Fruit fly (Drosophila melanogaster) whole organism, adult: ENCODE data around the gene Vlet.
A peak's percentile ranks its signal among the peaks of the same experiment; 100 is the strongest.

ENCODE experiments used
- CG11617 ChIP-seq: fragments of 200-800 bp; sonication (Bioruptor generic); optimal IDR thresholded peaks from 2 replicates; lab custom pipeline; 2017; ENCODE audit warnings: mild to moderate bottlenecking, missing biosample characterization, missing genetic modification reagents, missing genetic modification characterization
- CG12768 ChIP-seq: fragments of 200-800 bp; sonication (Bioruptor generic); optimal IDR thresholded peaks from 2 replicates; lab custom pipeline; 2017; ENCODE audit warnings: missing biosample characterization, missing genetic modification characterization, mild to moderate bottlenecking, moderate library complexity, missing genetic modification reagents
- CG14711 ChIP-seq: fragments of 200-800 bp; sonication (Bioruptor generic); optimal IDR thresholded peaks from 2 replicates; lab custom pipeline; 2018; ENCODE audit warnings: missing biosample characterization, mild to moderate bottlenecking, missing genetic modification characterization, moderate library complexity
- CG1620 ChIP-seq: fragments of 200-800 bp; sonication (Bioruptor generic); optimal IDR thresholded peaks from 2 replicates; lab custom pipeline; 2016; ENCODE audit warnings: missing biosample characterization, missing genetic modification characterization
- CG33017 ChIP-seq: fragments of 200-800 bp; sonication (Bioruptor generic); optimal IDR thresholded peaks from 2 replicates; lab custom pipeline; 2018; ENCODE audit warnings: missing biosample characterization, mild to moderate bottlenecking, missing genetic modification characterization, moderate library complexity
- CG5204 ChIP-seq: fragments of 200-800 bp; sonication (Bioruptor generic); optimal IDR thresholded peaks from 2 replicates; lab custom pipeline; 2016; ENCODE audit warnings: missing biosample characterization, missing genetic modification characterization
- CG7045 ChIP-seq: fragments of 200-800 bp; sonication (Bioruptor generic); optimal IDR thresholded peaks from 2 replicates; lab custom pipeline; 2017; ENCODE audit warnings: missing biosample characterization, mild to moderate bottlenecking, missing genetic modification characterization
- CG7101 ChIP-seq: fragments of 200-800 bp; sonication (Bioruptor generic); optimal IDR thresholded peaks from 2 replicates; lab custom pipeline; 2018; ENCODE audit warnings: missing biosample characterization, mild to moderate bottlenecking, missing genetic modification characterization, moderate library complexity
- Clk ChIP-seq: fragments of 200-800 bp; sonication (Bioruptor generic); optimal IDR thresholded peaks from 2 replicates; lab custom pipeline; 2017; ENCODE audit warnings: missing biosample characterization, missing genetic modification characterization
- Crg-1 ChIP-seq: fragments of 200-800 bp; sonication (Bioruptor generic); optimal IDR thresholded peaks from 2 replicates; lab custom pipeline; 2016; ENCODE audit warnings: missing biosample characterization, missing genetic modification characterization
- Hr96 ChIP-seq: fragments of 200-800 bp; sonication (Bioruptor generic); optimal IDR thresholded peaks from 2 replicates; lab custom pipeline; 2016; ENCODE audit warnings: missing biosample characterization, missing genetic modification characterization
- Mnt ChIP-seq: fragments of 200-800 bp; sonication (Bioruptor generic); optimal IDR thresholded peaks from 2 replicates; lab custom pipeline; 2016; ENCODE audit warnings: missing biosample characterization, mild to moderate bottlenecking, missing genetic modification characterization
- bab1 ChIP-seq: fragments of 200-800 bp; sonication (Bioruptor generic); optimal IDR thresholded peaks from 3 replicates; lab custom pipeline; 2019; ENCODE audit warnings: missing biosample characterization, mild to moderate bottlenecking, missing genetic modification characterization, moderate library complexity
- cic ChIP-seq: fragments of 200-800 bp; sonication (Bioruptor generic); optimal IDR thresholded peaks from 2 replicates; lab custom pipeline; 2017; ENCODE audit warnings: missing biosample characterization, mild to moderate bottlenecking, missing genetic modification characterization, moderate library complexity
- cnc ChIP-seq, 2 experiments: fragments of >200 bp; optimal IDR thresholded peaks; 2 replicates each; lab custom pipeline; 2017
- kay ChIP-seq: fragments of 200-800 bp; sonication (Bioruptor generic); peaks from one replicate; lab custom pipeline; 2016; ENCODE audit warnings: missing biosample characterization, missing genetic modification characterization, borderline replicate concordance
- ovo ChIP-seq: fragments of 200-800 bp; sonication (Bioruptor generic); optimal IDR thresholded peaks from 2 replicates; lab custom pipeline; 2016; ENCODE audit warnings: missing biosample characterization, missing genetic modification characterization
- pad ChIP-seq: fragments of 200-800 bp; sonication (Bioruptor generic); optimal IDR thresholded peaks from 3 replicates; lab custom pipeline; 2017; ENCODE audit warnings: missing biosample characterization, missing genetic modification characterization, mild to moderate bottlenecking, moderate library complexity, missing genetic modification reagents
- tj ChIP-seq: fragments of 200-800 bp; sonication (Bioruptor generic); optimal IDR thresholded peaks from 3 replicates; lab custom pipeline; 2017; ENCODE audit warnings: missing biosample characterization, mild to moderate bottlenecking, missing genetic modification characterization, moderate library complexity
- toe ChIP-seq: fragments of 200-800 bp; sonication (Bioruptor generic); optimal IDR thresholded peaks from 2 replicates; lab custom pipeline; 2016; ENCODE audit warnings: missing biosample characterization, missing genetic modification characterization

Gene Vlet

dm6 chrX:11659080-11659479 is 19.3 kb downstream of the Vlet start:
- TF ChIP-seq ovo (GFP tag; lab: Kevin White, UChicago) (no peak), CG1620 (GFP tag; lab: Kevin White, UChicago) (no peak), CG33017 (tag; lab: Kevin White, UChicago) (peak; percentile 20), kay (GFP tag; lab: Kevin White, UChicago) (no peak), CG7101 (tag; lab: Kevin White, UChicago) (peak; percentile 61), cnc (optimal IDR thresholded peaks at IDR 0.05; lab: Kevin White, UChicago) (no peak), Clk (GFP tag; lab: Kevin White, UChicago) (no peak), CG5204 (GFP tag; lab: Kevin White, UChicago) (peak; percentile 11), Mnt (GFP tag; lab: Kevin White, UChicago) (no peak), CG14711 (tag; lab: Kevin White, UChicago) (peak; percentile 47), Crg-1 (GFP tag; lab: Kevin White, UChicago) (no peak), pad (GFP tag; lab: Kevin White, UChicago) (peak; percentile 28), CG7045 (GFP tag; lab: Kevin White, UChicago) (peak; percentile 42), CG12768 (peak; percentile 33), bab1 (GFP tag; lab: Kevin White, UChicago) (peak; percentile 83), tj (GFP tag; lab: Kevin White, UChicago) (peak; percentile 37), toe (GFP tag; lab: Kevin White, UChicago) (peak; percentile 27), cic (GFP tag; lab: Kevin White, UChicago) (no peak), Hr96 (GFP tag; lab: Kevin White, UChicago) (no peak), CG11617 (GFP tag; lab: Kevin White, UChicago) (peak; percentile 26)

- TF ChIP-seq Clk (GFP tag; lab: Kevin White, UChicago) (no peak), cnc (optimal IDR thresholded peaks at IDR 0.05; lab: Kevin White, UChicago) (no peak), CG14711 (tag; lab: Kevin White, UChicago) (no peak), bab1 (GFP tag; lab: Kevin White, UChicago) (no peak), CG7101 (tag; lab: Kevin White, UChicago) (no peak), CG33017 (tag; lab: Kevin White, UChicago) (no peak), tj (GFP tag; lab: Kevin White, UChicago) (no peak)
Measured at dm6 chrX:11658181-11658842, 20.1 kb downstream of the Vlet start.

- TF ChIP-seq CG7101 (tag; lab: Kevin White, UChicago), result no peak
- TF ChIP-seq CG7045 (GFP tag; lab: Kevin White, UChicago), result no peak
- no peak for TF ChIP-seq Clk (GFP tag; lab: Kevin White, UChicago)
- TF ChIP-seq CG11617 (GFP tag; lab: Kevin White, UChicago), result no peak
- TF ChIP-seq CG14711 (tag; lab: Kevin White, UChicago), result no peak
- TF ChIP-seq bab1 (GFP tag; lab: Kevin White, UChicago), result no peak
- no peak for TF ChIP-seq Mnt (GFP tag; lab: Kevin White, UChicago)
- TF ChIP-seq ovo (GFP tag; lab: Kevin White, UChicago), result no peak
- no peak for TF ChIP-seq pad (GFP tag; lab: Kevin White, UChicago)
- no peak for TF ChIP-seq toe (GFP tag; lab: Kevin White, UChicago)
- TF ChIP-seq CG5204 (GFP tag; lab: Kevin White, UChicago), result no peak
- TF ChIP-seq cic (GFP tag; lab: Kevin White, UChicago), result no peak
Measured at dm6 chrX:11657140-11657539, 21.2 kb downstream of the Vlet start.

dm6 chrX:11652991-11653390 is 25.4 kb downstream of the Vlet start:
- TF ChIP-seq Crg-1 (GFP tag; lab: Kevin White, UChicago) (no peak), pad (GFP tag; lab: Kevin White, UChicago) (no peak), cnc (optimal IDR thresholded peaks at IDR 0.05; lab: Kevin White, UChicago) (no peak), CG7101 (tag; lab: Kevin White, UChicago) (no peak), CG14711 (tag; lab: Kevin White, UChicago) (no peak), CG5204 (GFP tag; lab: Kevin White, UChicago) (no peak), bab1 (GFP tag; lab: Kevin White, UChicago) (no peak), Hr96 (GFP tag; lab: Kevin White, UChicago) (no peak), CG1620 (GFP tag; lab: Kevin White, UChicago) (no peak), Mnt (GFP tag; lab: Kevin White, UChicago) (no peak), CG33017 (tag; lab: Kevin White, UChicago) (no peak), CG12768 (no peak), tj (GFP tag; lab: Kevin White, UChicago) (no peak), CG7045 (GFP tag; lab: Kevin White, UChicago) (no peak), cic (GFP tag; lab: Kevin White, UChicago) (no peak), toe (GFP tag; lab: Kevin White, UChicago) (no peak), kay (GFP tag; lab: Kevin White, UChicago) (no peak), Clk (GFP tag; lab: Kevin White, UChicago) (no peak), CG11617 (GFP tag; lab: Kevin White, UChicago) (no peak), ovo (GFP tag; lab: Kevin White, UChicago) (no peak)

dm6 chrX:11651420-11651819 is 27.0 kb downstream of the Vlet start:
- no peak for TF ChIP-seq kay (GFP tag; lab: Kevin White, UChicago)
- TF ChIP-seq CG7101 (tag; lab: Kevin White, UChicago), result no peak
- TF ChIP-seq CG7045 (GFP tag; lab: Kevin White, UChicago), result no peak
- no peak for TF ChIP-seq CG12768
